Worm (Caenorhabditis elegans) whole organism, L4 larva: Measurements from ENCODE around the gene F48G7.12.

ENCODE experiments used
- F10B5.3 ChIP-seq: sonication (generic microtip); optimal IDR thresholded peaks from 2 replicates; lab custom pipeline; 2016; ENCODE audit warnings: mild to moderate bottlenecking, missing genetic modification characterization, missing compliant biosample characterization
- R02D3.7 ChIP-seq: fragments of 150-350 bp; sonication (generic microtip); optimal IDR thresholded peaks from 3 replicates; lab custom pipeline; 2014; ENCODE audit warnings: missing biosample characterization, missing genetic modification characterization
- T20F7.1 ChIP-seq: fragments of 200-800 bp; sonication (Bioruptor generic); optimal IDR thresholded peaks from 2 replicates; lab custom pipeline; 2018; ENCODE audit warnings: mild to moderate bottlenecking, missing genetic modification characterization, missing compliant biosample characterization
- T26A8.4 ChIP-seq: fragments of 200-800 bp; sonication (Bioruptor generic); IDR thresholded peaks from 2 replicates; pipeline ENCODE4 v1.3.6; 2022; ENCODE audit warnings: missing genetic modification characterization, missing compliant biosample characterization
- Y105C5A.15 ChIP-seq: fragments of 200-800 bp; sonication (Bioruptor generic); IDR thresholded peaks from 2 replicates; pipeline ENCODE4 v1.3.6; 2022; ENCODE audit warnings: missing genetic modification characterization, missing compliant biosample characterization
- ZK337.2 ChIP-seq: fragments of 200-800 bp; sonication (Bioruptor generic); IDR thresholded peaks from 2 replicates; pipeline ENCODE4 v1.3.6; 2022; ENCODE audit warnings: missing genetic modification reagents, missing genetic modification characterization, missing compliant biosample characterization
- aha-1 ChIP-seq: fragments of 150-350 bp; peaks from one replicate; lab custom pipeline; 2014; ENCODE audit warnings: missing biosample characterization, missing genetic modification characterization
- ama-1 ChIP-seq: fragments of 150-350 bp; optimal IDR thresholded peaks from 2 replicates; lab custom pipeline; 2014; ENCODE audit warnings: inconsistent platforms, mixed read lengths
- attf-4 ChIP-seq: sonication (generic microtip); optimal IDR thresholded peaks from 3 replicates; lab custom pipeline; 2017; ENCODE audit warnings: missing biosample characterization, missing genetic modification characterization
- ceh-20 ChIP-seq: fragments of 200-800 bp; sonication (Bioruptor generic); IDR thresholded peaks from 2 replicates; pipeline ENCODE4 v1.3.6; 2022; ENCODE audit warnings: missing genetic modification reagents, missing genetic modification characterization, missing compliant biosample characterization
- ceh-62 ChIP-seq: sonication (generic microtip); optimal IDR thresholded peaks from 2 replicates; lab custom pipeline; 2017; ENCODE audit warnings: missing biosample characterization, missing genetic modification characterization
- ces-1 ChIP-seq: fragments of 150-350 bp; sonication (generic microtip); optimal IDR thresholded peaks from 4 replicates; lab custom pipeline; 2014; ENCODE audit warnings: missing biosample characterization, missing genetic modification reagents, missing genetic modification characterization
- daf-16 ChIP-seq, 3 experiments: sonication (generic microtip); optimal IDR thresholded peaks; 2 replicates each; lab custom pipeline; 2016 to 2017; ENCODE audit warnings: missing genetic modification characterization in 3 of 3, missing genetic modification reagents in 3 of 3, mild to moderate bottlenecking in 2 of 3, missing compliant biosample characterization in 2 of 3, missing biosample characterization in 1 of 3, moderate library complexity in 1 of 3
- dpl-1 ChIP-seq: fragments of 150-350 bp; optimal IDR thresholded peaks from 2 replicates; lab custom pipeline; 2014; ENCODE audit warnings: missing biosample characterization, missing genetic modification reagents, missing genetic modification characterization
- dve-1 ChIP-seq: sonication (generic microtip); optimal IDR thresholded peaks from 2 replicates; lab custom pipeline; 2017; ENCODE audit warnings: antibody characterized with exemption, mild to moderate bottlenecking, missing genetic modification characterization, missing compliant biosample characterization; ENCODE audit not compliant: insufficient read depth
- gei-8 ChIP-seq: fragments of 200-800 bp; sonication (Bioruptor generic); optimal IDR thresholded peaks from 2 replicates; lab custom pipeline; 2018; ENCODE audit warnings: mild to moderate bottlenecking, missing genetic modification characterization, missing compliant biosample characterization
- hif-1 ChIP-seq, 2 experiments: sonication (generic microtip); optimal IDR thresholded peaks; 2 replicates each; lab custom pipeline; 2016 to 2017; ENCODE audit warnings: missing compliant biosample characterization in 2 of 2, missing genetic modification characterization in 2 of 2, missing genetic modification reagents in 2 of 2, missing genotype in 2 of 2, mild to moderate bottlenecking in 1 of 2
- hlh-30 ChIP-seq: sonication (generic microtip); optimal IDR thresholded peaks from 2 replicates; lab custom pipeline; 2017; ENCODE audit warnings: antibody characterized with exemption, mild to moderate bottlenecking, missing genetic modification characterization, missing compliant biosample characterization; ENCODE audit not compliant: insufficient read depth
- hmg-1.1 ChIP-seq: fragments of 200-800 bp; sonication (Bioruptor generic); IDR thresholded peaks from 2 replicates; pipeline ENCODE4 v1.3.6; 2022; ENCODE audit warnings: missing genetic modification reagents, missing genetic modification characterization, missing compliant biosample characterization
- lin-13 ChIP-seq: fragments of 150-350 bp; optimal IDR thresholded peaks from 2 replicates; lab custom pipeline; 2014; ENCODE audit warnings: missing biosample characterization, missing genetic modification reagents, missing genetic modification characterization
- lin-29 ChIP-seq: fragments of 200-800 bp; sonication (Bioruptor generic); IDR thresholded peaks from 2 replicates; pipeline ENCODE4 v1.3.6; 2022; ENCODE audit warnings: missing genetic modification reagents, missing genetic modification characterization, missing compliant biosample characterization
- lin-38 ChIP-seq: fragments of 200-800 bp; sonication (Bioruptor generic); IDR thresholded peaks from 2 replicates; pipeline ENCODE4 v1.3.6; 2022; ENCODE audit warnings: missing genetic modification reagents, missing genetic modification characterization, missing compliant biosample characterization
- lin-39 ChIP-seq: fragments of 150-350 bp; optimal IDR thresholded peaks from 2 replicates; lab custom pipeline; 2014; ENCODE audit warnings: missing biosample characterization, missing genetic modification reagents, missing genetic modification characterization
- lir-3 ChIP-seq: sonication (generic microtip); optimal IDR thresholded peaks from 2 replicates; lab custom pipeline; 2016; ENCODE audit warnings: mild to moderate bottlenecking, missing genetic modification characterization, missing compliant biosample characterization
- madf-9 ChIP-seq: fragments of 200-800 bp; sonication (Bioruptor generic); conservative IDR thresholded peaks from 2 replicates; pipeline ENCODE4 v1.3.6; 2022; ENCODE audit warnings: missing genetic modification reagents, missing genetic modification characterization, missing compliant biosample characterization
- nhr-10 ChIP-seq: fragments of 150-350 bp; optimal IDR thresholded peaks from 2 replicates; lab custom pipeline; 2014; ENCODE audit warnings: missing biosample characterization, missing genetic modification characterization
- nhr-11 ChIP-seq: fragments of 150-350 bp; optimal IDR thresholded peaks from 2 replicates; lab custom pipeline; 2014; ENCODE audit warnings: missing biosample characterization, missing genetic modification characterization
- nhr-237 ChIP-seq: sonication (generic microtip); optimal IDR thresholded peaks from 2 replicates; lab custom pipeline; 2017; ENCODE audit warnings: missing biosample characterization, missing genetic modification characterization
- nhr-28 ChIP-seq: fragments of 150-350 bp; optimal IDR thresholded peaks from 2 replicates; lab custom pipeline; 2014; ENCODE audit warnings: missing biosample characterization, missing genetic modification characterization
- nhr-48 ChIP-seq: sonication (generic microtip); optimal IDR thresholded peaks from 2 replicates; lab custom pipeline; 2016; ENCODE audit warnings: mild to moderate bottlenecking, missing genetic modification characterization, missing compliant biosample characterization
- nhr-77 ChIP-seq: fragments of 150-350 bp; optimal IDR thresholded peaks from 2 replicates; lab custom pipeline; 2014; ENCODE audit warnings: missing biosample characterization, missing genetic modification characterization
- php-3 ChIP-seq: fragments of 200-800 bp; sonication (Bioruptor generic); IDR thresholded peaks from 2 replicates; pipeline ENCODE4 v1.3.6; 2022; ENCODE audit warnings: missing genetic modification reagents, missing genetic modification characterization, missing compliant biosample characterization
- pqm-1 ChIP-seq: sonication (generic microtip); optimal IDR thresholded peaks from 2 replicates; lab custom pipeline; 2017; ENCODE audit warnings: missing biosample characterization, missing genetic modification characterization
- sdz-12 ChIP-seq: fragments of 200-800 bp; sonication (Bioruptor generic); optimal IDR thresholded peaks from 2 replicates; lab custom pipeline; 2018; ENCODE audit warnings: mild to moderate bottlenecking, missing genetic modification characterization, missing compliant biosample characterization
- set-16 ChIP-seq: fragments of 200-800 bp; sonication (Bioruptor generic); IDR thresholded peaks from 2 replicates; pipeline ENCODE4 v1.3.6; 2022; ENCODE audit warnings: missing genetic modification reagents, missing genetic modification characterization, missing compliant biosample characterization
- snpc-4 ChIP-seq: fragments of 150-350 bp; optimal IDR thresholded peaks from 2 replicates; lab custom pipeline; 2014; ENCODE audit warnings: missing biosample characterization, missing genetic modification characterization
- spr-1 ChIP-seq: sonication (generic microtip); optimal IDR thresholded peaks from 2 replicates; lab custom pipeline; 2016; ENCODE audit warnings: mild to moderate bottlenecking, missing genetic modification characterization, missing compliant biosample characterization
- tra-1 ChIP-seq: fragments of 200-800 bp; sonication (Bioruptor generic); IDR thresholded peaks from 2 replicates; pipeline ENCODE4 v1.3.6; 2022; ENCODE audit warnings: missing genetic modification reagents, missing genetic modification characterization, missing compliant biosample characterization
- unc-39 ChIP-seq: sonication (generic microtip); optimal IDR thresholded peaks from 2 replicates; lab custom pipeline; 2017; ENCODE audit warnings: missing biosample characterization, missing genetic modification characterization
- unc-62 ChIP-seq, 3 experiments: fragments of 150-350 bp in 1 of 3; sonication (generic microtip); optimal IDR thresholded peaks in 2 of 3; peaks in 1 of 3; 1 replicate in 1 of 3; 2 replicates in 2 of 3; lab custom pipeline; 2014 to 2017; ENCODE audit warnings: missing biosample characterization in 3 of 3, missing genetic modification characterization in 3 of 3, missing genetic modification reagents in 3 of 3, missing genotype in 1 of 3
- zag-1 ChIP-seq: fragments of 150-350 bp; optimal IDR thresholded peaks from 2 replicates; lab custom pipeline; 2014; ENCODE audit warnings: missing biosample characterization, missing genetic modification characterization

F48G7.12 gene

ce11 chrV:683858-684257 lies 37.8 kb upstream of the F48G7.12 start, which contains the start of gene F31F4.1:
Gene F31F4.1, plus strand, starts transcription at chrV:684060.
- TF ChIP-seq daf-16 (GFP tag; optimal IDR thresholded peaks at IDR 0.05; lab: Kevin White, UChicago) (no peak), daf-16 (tag; optimal IDR thresholded peaks at IDR 0.05; lab: Kevin White, UChicago) (peak; percentile 81), php-3 (GFP tag; lab: Robert Waterston, UW) (peak; percentile 83), gei-8 (GFP tag; lab: Kevin White, UChicago) (no peak), pqm-1 (tag; lab: Kevin White, UChicago) (peak; percentile 75), nhr-28 (tag; lab: Kevin White, UChicago) (peak; percentile 63), aha-1 (tag; lab: Kevin White, UChicago) (peak; percentile 55), nhr-77 (tag; lab: Kevin White, UChicago) (peak; percentile 63), dve-1 (peak; percentile 47), hif-1 (tag; optimal IDR thresholded peaks at IDR 0.05; lab: Kevin White, UChicago) (no peak)

- TF ChIP-seq spr-1 (no peak), R02D3.7 (no peak), lin-39 (tag; lab: Kevin White, UChicago) (no peak), madf-9 (GFP tag; lab: Robert Waterston, UW) (no peak), sdz-12 (GFP tag; lab: Kevin White, UChicago) (no peak), pqm-1 (tag; lab: Kevin White, UChicago) (no peak), hlh-30 (tag; lab: Kevin White, UChicago) (no peak), dpl-1 (no peak), lin-13 (GFP tag; lab: Kevin White, UChicago) (no peak), set-16 (no peak), php-3 (GFP tag; lab: Robert Waterston, UW) (no peak), ceh-62 (tag; lab: Kevin White, UChicago) (no peak), lir-3 (tag; lab: Kevin White, UChicago) (no peak), hmg-1.1 (GFP tag; lab: Robert Waterston, UW) (no peak), lin-29 (GFP tag; lab: Robert Waterston, UW) (no peak), nhr-48 (no peak), Y105C5A.15 (GFP tag; lab: Robert Waterston, UW) (no peak), nhr-237 (tag; lab: Kevin White, UChicago) (no peak), nhr-11 (tag; lab: Kevin White, UChicago) (no peak)
Observed at ce11 chrV:682031-682430, 36.0 kb upstream of the F48G7.12 start, which contains the start of gene srx-23. Gene srx-23, plus strand, starts transcription at chrV:682331.

- TF ChIP-seq ama-1 (lab: Kevin White, UChicago) (no peak), F10B5.3 (tag; lab: Kevin White, UChicago) (no peak), tra-1 (GFP tag; lab: Robert Waterston, UW) (no peak), unc-62 (GFP tag; optimal IDR thresholded peaks at IDR 0.05 in 1 of 2; lab: Kevin White, UChicago) (no peak), unc-62 (tag; optimal IDR thresholded peaks at IDR 0.05; lab: Kevin White, UChicago) (no peak), snpc-4 (no peak), madf-9 (GFP tag; lab: Robert Waterston, UW) (no peak), pqm-1 (tag; lab: Kevin White, UChicago) (no peak), T20F7.1 (GFP tag; lab: Kevin White, UChicago) (no peak), ZK337.2 (GFP tag; lab: Robert Waterston, UW) (no peak), lin-29 (GFP tag; lab: Robert Waterston, UW) (no peak), ces-1 (GFP tag; lab: Kevin White, UChicago) (no peak), attf-4 (tag; lab: Kevin White, UChicago) (no peak), T26A8.4 (GFP tag; lab: Robert Waterston, UW) (no peak), unc-39 (no peak), R02D3.7 (no peak), nhr-10 (tag; lab: Kevin White, UChicago) (no peak), gei-8 (GFP tag; lab: Kevin White, UChicago) (no peak), ceh-20 (GFP tag; lab: Robert Waterston, UW) (no peak), zag-1 (tag; lab: Kevin White, UChicago) (no peak), lin-38 (no peak)
Observed at ce11 chrV:679663-680062, 33.6 kb upstream of the F48G7.12 start, which contains the start of gene srx-22. Gene srx-22, plus strand, starts transcription at chrV:679963.
